Worm (Caenorhabditis elegans) whole organism, L4 larva: ENCODE results near the gene spo-11.

Source experiments
- D1046.2 ChIP-seq: fragments of 200-800 bp; sonication (Bioruptor generic); IDR thresholded peaks from 2 replicates; pipeline ENCODE4 v1.3.6; 2022; ENCODE audit warnings: missing genetic modification characterization, missing compliant biosample characterization
- F26F4.8 ChIP-seq: fragments of 200-800 bp; sonication (Bioruptor generic); conservative IDR thresholded peaks from 2 replicates; pipeline ENCODE4 v1.3.6; 2022; ENCODE audit warnings: missing genetic modification characterization, missing compliant biosample characterization
- R02D3.7 ChIP-seq: fragments of 150-350 bp; sonication (generic microtip); optimal IDR thresholded peaks from 3 replicates; lab custom pipeline; 2014; ENCODE audit warnings: missing biosample characterization, missing genetic modification characterization
- Y5F2A.4 ChIP-seq: fragments of 200-800 bp; sonication (Bioruptor generic); optimal IDR thresholded peaks from 2 replicates; lab custom pipeline; 2018; ENCODE audit warnings: mild to moderate bottlenecking, missing genetic modification characterization, missing compliant biosample characterization
- Y75B8A.6 ChIP-seq: fragments of 200-800 bp; sonication (Bioruptor generic); IDR thresholded peaks from 2 replicates; pipeline ENCODE4 v1.3.6; 2022; ENCODE audit warnings: missing genetic modification reagents, missing genetic modification characterization, missing compliant biosample characterization
- ZK546.5 ChIP-seq, 2 experiments: sonication (generic microtip); optimal IDR thresholded peaks; 2 replicates each; lab custom pipeline; 2017; ENCODE audit warnings: missing biosample characterization in 2 of 2, missing genetic modification characterization in 2 of 2
- aha-1 ChIP-seq: fragments of 150-350 bp; peaks from one replicate; lab custom pipeline; 2014; ENCODE audit warnings: missing biosample characterization, missing genetic modification characterization
- ama-1 ChIP-seq: fragments of 150-350 bp; optimal IDR thresholded peaks from 2 replicates; lab custom pipeline; 2014; ENCODE audit warnings: inconsistent platforms, mixed read lengths
- ceh-32 ChIP-seq: sonication (generic microtip); optimal IDR thresholded peaks from 2 replicates; lab custom pipeline; 2016; ENCODE audit warnings: mild to moderate bottlenecking, missing genetic modification characterization, missing compliant biosample characterization; ENCODE audit not compliant: poor library complexity
- ceh-62 ChIP-seq: sonication (generic microtip); optimal IDR thresholded peaks from 2 replicates; lab custom pipeline; 2017; ENCODE audit warnings: missing biosample characterization, missing genetic modification characterization
- cey-2 ChIP-seq: sonication (generic microtip); optimal IDR thresholded peaks from 3 replicates; lab custom pipeline; 2017; ENCODE audit warnings: missing genetic modification characterization, mild to moderate bottlenecking, missing compliant biosample characterization, antibody characterized with exemption, borderline replicate concordance; ENCODE audit not compliant: insufficient read depth
- daf-12 ChIP-seq: fragments of 150-350 bp; optimal IDR thresholded peaks from 2 replicates; lab custom pipeline; 2014; ENCODE audit warnings: missing biosample characterization, missing genetic modification reagents, missing genetic modification characterization
- daf-8 ChIP-seq: fragments of 200-800 bp; sonication (Bioruptor generic); IDR thresholded peaks from 2 replicates; pipeline ENCODE4 v1.3.6; 2022; ENCODE audit warnings: missing genetic modification characterization, missing compliant biosample characterization
- dmd-6 ChIP-seq: fragments of 200-800 bp; sonication (Bioruptor generic); IDR thresholded peaks from 2 replicates; pipeline ENCODE4 v1.3.6; 2022; ENCODE audit warnings: missing genetic modification reagents, missing genetic modification characterization, missing compliant biosample characterization
- dpl-1 ChIP-seq: fragments of 150-350 bp; optimal IDR thresholded peaks from 2 replicates; lab custom pipeline; 2014; ENCODE audit warnings: missing biosample characterization, missing genetic modification reagents, missing genetic modification characterization
- duxl-1 ChIP-seq: sonication (generic microtip); optimal IDR thresholded peaks from 2 replicates; lab custom pipeline; 2016; ENCODE audit warnings: mild to moderate bottlenecking, missing genetic modification characterization, moderate library complexity, missing compliant biosample characterization; ENCODE audit not compliant: poor library complexity
- dve-1 ChIP-seq: sonication (generic microtip); optimal IDR thresholded peaks from 2 replicates; lab custom pipeline; 2017; ENCODE audit warnings: antibody characterized with exemption, mild to moderate bottlenecking, missing genetic modification characterization, missing compliant biosample characterization; ENCODE audit not compliant: insufficient read depth
- fkh-10 ChIP-seq: fragments of 150-350 bp; optimal IDR thresholded peaks from 2 replicates; lab custom pipeline; 2014; ENCODE audit warnings: missing biosample characterization, missing genetic modification reagents, missing genetic modification characterization
- fos-1 ChIP-seq: fragments of 150-350 bp; optimal IDR thresholded peaks from 2 replicates; lab custom pipeline; 2014; ENCODE audit warnings: missing biosample characterization, missing genetic modification characterization
- gei-8 ChIP-seq: fragments of 200-800 bp; sonication (Bioruptor generic); optimal IDR thresholded peaks from 2 replicates; lab custom pipeline; 2018; ENCODE audit warnings: mild to moderate bottlenecking, missing genetic modification characterization, missing compliant biosample characterization
- hif-1 ChIP-seq, 2 experiments: sonication (generic microtip); optimal IDR thresholded peaks; 2 replicates each; lab custom pipeline; 2016 to 2017; ENCODE audit warnings: missing compliant biosample characterization in 2 of 2, missing genetic modification characterization in 2 of 2, missing genetic modification reagents in 2 of 2, missing genotype in 2 of 2, mild to moderate bottlenecking in 1 of 2
- hlh-11 ChIP-seq: fragments of 200-800 bp; sonication (Bioruptor generic); optimal IDR thresholded peaks from 2 replicates; lab custom pipeline; 2018; ENCODE audit warnings: mild to moderate bottlenecking, missing genetic modification characterization, missing compliant biosample characterization
- jun-1 ChIP-seq: fragments of 150-350 bp; optimal IDR thresholded peaks from 2 replicates; lab custom pipeline; 2014; ENCODE audit warnings: missing biosample characterization, missing genetic modification reagents, missing genetic modification characterization
- lim-7 ChIP-seq: fragments of 200-800 bp; sonication (Bioruptor generic); IDR thresholded peaks from 2 replicates; pipeline ENCODE4 v1.3.6; 2022; ENCODE audit warnings: missing genetic modification characterization, missing compliant biosample characterization
- lin-1 ChIP-seq: fragments of 200-800 bp; sonication (Bioruptor generic); IDR thresholded peaks from 2 replicates; pipeline ENCODE4 v1.3.6; 2022; ENCODE audit warnings: missing genetic modification reagents, missing genetic modification characterization, missing compliant biosample characterization
- lin-15B ChIP-seq: fragments of 150-350 bp; sonication (generic microtip); optimal IDR thresholded peaks from 3 replicates; lab custom pipeline; 2014; ENCODE audit warnings: missing biosample characterization, missing genetic modification characterization
- lin-29 ChIP-seq: fragments of 200-800 bp; sonication (Bioruptor generic); IDR thresholded peaks from 2 replicates; pipeline ENCODE4 v1.3.6; 2022; ENCODE audit warnings: missing genetic modification reagents, missing genetic modification characterization, missing compliant biosample characterization
- lin-38 ChIP-seq: fragments of 200-800 bp; sonication (Bioruptor generic); IDR thresholded peaks from 2 replicates; pipeline ENCODE4 v1.3.6; 2022; ENCODE audit warnings: missing genetic modification reagents, missing genetic modification characterization, missing compliant biosample characterization
- lsy-2 ChIP-seq, 2 experiments: fragments of 150-350 bp in 1 of 2; sonication (generic microtip) in 1 of 2; optimal IDR thresholded peaks; 2 replicates each; lab custom pipeline; 2014 to 2017; ENCODE audit warnings: missing biosample characterization in 2 of 2, missing genetic modification characterization in 2 of 2
- mep-1 ChIP-seq: fragments of 150-350 bp; sonication (generic microtip); optimal IDR thresholded peaks from 3 replicates; lab custom pipeline; 2014; ENCODE audit warnings: missing biosample characterization, missing genetic modification characterization
- mes-2 ChIP-seq: sonication (generic microtip); optimal IDR thresholded peaks from 2 replicates; lab custom pipeline; 2016; ENCODE audit warnings: missing genotype, mild to moderate bottlenecking, missing genetic modification characterization, missing compliant biosample characterization; ENCODE audit not compliant: poor library complexity, severe bottlenecking
- mxl-3 ChIP-seq: fragments of 200-800 bp; sonication (Bioruptor generic); optimal IDR thresholded peaks from 2 replicates; lab custom pipeline; 2018; ENCODE audit warnings: mild to moderate bottlenecking, missing genetic modification characterization, missing compliant biosample characterization
- nhr-11 ChIP-seq: fragments of 150-350 bp; optimal IDR thresholded peaks from 2 replicates; lab custom pipeline; 2014; ENCODE audit warnings: missing biosample characterization, missing genetic modification characterization
- nhr-111 ChIP-seq: fragments of 200-800 bp; sonication (Bioruptor generic); optimal IDR thresholded peaks from 2 replicates; lab custom pipeline; 2018; ENCODE audit warnings: mild to moderate bottlenecking, missing genetic modification characterization, missing compliant biosample characterization
- nhr-28 ChIP-seq: fragments of 150-350 bp; optimal IDR thresholded peaks from 2 replicates; lab custom pipeline; 2014; ENCODE audit warnings: missing biosample characterization, missing genetic modification characterization
- nhr-77 ChIP-seq: fragments of 150-350 bp; optimal IDR thresholded peaks from 2 replicates; lab custom pipeline; 2014; ENCODE audit warnings: missing biosample characterization, missing genetic modification characterization
- pha-4 ChIP-seq, 2 experiments: fragments of 150-350 bp in 1 of 2; fragments of 200-800 bp in 1 of 2; sonication (Bioruptor generic) in 1 of 2; IDR thresholded peaks in 1 of 2; optimal IDR thresholded peaks in 1 of 2; 2 replicates each; pipeline versions ENCODE4 v1.3.6 to Lab custom; 2014 to 2022; ENCODE audit warnings: missing genetic modification characterization in 2 of 2, missing genetic modification reagents in 2 of 2, missing biosample characterization in 1 of 2, missing compliant biosample characterization in 1 of 2
- pqm-1 ChIP-seq: sonication (generic microtip); optimal IDR thresholded peaks from 2 replicates; lab custom pipeline; 2017; ENCODE audit warnings: missing biosample characterization, missing genetic modification characterization
- tag-97 ChIP-seq: fragments of 200-800 bp; sonication (Bioruptor generic); IDR thresholded peaks from 2 replicates; pipeline ENCODE4 v1.3.6; 2022; ENCODE audit warnings: missing genetic modification characterization, missing compliant biosample characterization
- unc-39 ChIP-seq: sonication (generic microtip); optimal IDR thresholded peaks from 2 replicates; lab custom pipeline; 2017; ENCODE audit warnings: missing biosample characterization, missing genetic modification characterization
- zip-11 ChIP-seq: fragments of 200-800 bp; sonication (Bioruptor generic); IDR thresholded peaks from 2 replicates; pipeline ENCODE4 v1.3.6; 2022; ENCODE audit warnings: missing genetic modification characterization, missing compliant biosample characterization
- zip-2 ChIP-seq: fragments of 150-350 bp; optimal IDR thresholded peaks from 2 replicates; lab custom pipeline; 2014; ENCODE audit warnings: missing biosample characterization, missing genetic modification characterization
- ztf-11 ChIP-seq: fragments of 150-350 bp; optimal IDR thresholded peaks from 2 replicates; lab custom pipeline; 2014; ENCODE audit warnings: missing biosample characterization, missing genetic modification characterization
- ztf-7 ChIP-seq: fragments of 150-350 bp; optimal IDR thresholded peaks from 2 replicates; lab custom pipeline; 2014; ENCODE audit warnings: missing biosample characterization, missing genetic modification characterization

spo-11 gene

ce11 chrIV:11092502-11093080 lies 32.1 kb downstream of the spo-11 start, which contains the start of gene bcc-1 (continued):
- TF ChIP-seq D1046.2 (GFP tag; lab: Robert Waterston, UW) = no peak
- TF ChIP-seq aha-1 = peak; percentile 65
- no peak for TF ChIP-seq nhr-111
- TF ChIP-seq lin-15B (tag; lab: Kevin White, UChicago) = no peak
- no peak for TF ChIP-seq Y5F2A.4 (GFP tag; lab: Kevin White, UChicago)
- peak; percentile 42 for TF ChIP-seq cey-2
- TF ChIP-seq nhr-77 (tag; lab: Kevin White, UChicago) = peak; percentile 23
- TF ChIP-seq ztf-7 = no peak
- peak; percentile 55 for TF ChIP-seq hlh-11
- TF ChIP-seq, all 104 proteins: peak for 14

- TF ChIP-seq mep-1 (tag; lab: Kevin White, UChicago) (no peak), lin-29 (GFP tag; lab: Robert Waterston, UW) (no peak), mes-2 (tag; lab: Kevin White, UChicago) (no peak), nhr-11 (no peak), ceh-62 (tag; lab: Kevin White, UChicago) (no peak), dmd-6 (GFP tag; lab: Robert Waterston, UW) (no peak), gei-8 (GFP tag; lab: Kevin White, UChicago) (no peak), duxl-1 (no peak), ceh-32 (no peak), ztf-7 (no peak), fkh-10 (GFP tag; lab: Kevin White, UChicago) (no peak), D1046.2 (GFP tag; lab: Robert Waterston, UW) (no peak), nhr-111 (no peak)
Observed at ce11 chrIV:11089527-11089926, 35.1 kb downstream of the spo-11 start, which contains the start of gene M7.7. Gene M7.7, plus strand, starts transcription at chrIV:11089827.

- TF ChIP-seq lin-38 (0 out of 2 replicates have a peak, but pooled peaks have one; percentile 21), unc-39 (tag; lab: Kevin White, UChicago) (no peak), dve-1 (tag; lab: Kevin White, UChicago) (no peak), gei-8 (GFP tag; lab: Kevin White, UChicago) (no peak), lsy-2 (tag; optimal IDR thresholded peaks at IDR 0.05; lab: Kevin White, UChicago) (peak in 1 of 2 experiments; percentile 56), ZK546.5 (tag; optimal IDR thresholded peaks at IDR 0.05; lab: Kevin White, UChicago) (no peak)
Observed at ce11 chrIV:11083609-11084008, 41.1 kb downstream of the spo-11 start, which contains the start of gene klc-1. Gene klc-1, plus strand, starts transcription at chrIV:11083735.

ce11 chrIV:11082789-11083235 lies 41.9 kb downstream of the spo-11 start:
- TF ChIP-seq Y75B8A.6 = no peak
- peak; percentile 91 for TF ChIP-seq ama-1 (lab: Kevin White, UChicago)
- TF ChIP-seq tag-97 (GFP tag; lab: Robert Waterston, UW) = no peak
- TF ChIP-seq R02D3.7 (tag; lab: Kevin White, UChicago) = no peak
- TF ChIP-seq nhr-28 (tag; lab: Kevin White, UChicago) = peak; percentile 88
- peak; percentile 65 for TF ChIP-seq dpl-1 (GFP tag; lab: Kevin White, UChicago)
- TF ChIP-seq mxl-3 (GFP tag; lab: Kevin White, UChicago) = peak; percentile 82
- peak; percentile 96 for TF ChIP-seq mep-1 (tag; lab: Kevin White, UChicago)
- TF ChIP-seq pha-4 (GFP tag; IDR thresholded peaks at IDR 0.05; lab: Robert Waterston, UW) = peak; percentile 82
- no peak for TF ChIP-seq pha-4 (tag; optimal IDR thresholded peaks at IDR 0.05; lab: Kevin White, UChicago)
- TF ChIP-seq pqm-1 = peak; percentile 3
- peak; percentile 92 for TF ChIP-seq dve-1 (tag; lab: Kevin White, UChicago)
- TF ChIP-seq ztf-11 (tag; lab: Kevin White, UChicago) = no peak
- TF ChIP-seq lin-15B (tag; lab: Kevin White, UChicago) = no peak
- TF ChIP-seq mes-2 (tag; lab: Kevin White, UChicago) = peak; percentile 67
- TF ChIP-seq hif-1 (tag; optimal IDR thresholded peaks at IDR 0.05; lab: Kevin White, UChicago) = peak; percentile 60 to 86
- TF ChIP-seq lim-7 (GFP tag; lab: Robert Waterston, UW) = peak; percentile 63; the same call in 1 of the 2 replicates
- TF ChIP-seq nhr-11 = peak; percentile 96
- no peak for TF ChIP-seq lin-1 (GFP tag; lab: Robert Waterston, UW)
- TF ChIP-seq fos-1 (tag; lab: Kevin White, UChicago) = no peak
- TF ChIP-seq F26F4.8 = no peak
- no peak for TF ChIP-seq ZK546.5 (tag; optimal IDR thresholded peaks at IDR 0.05; lab: Kevin White, UChicago)
- TF ChIP-seq zip-2 (tag; lab: Kevin White, UChicago) = peak; percentile 4
- no peak for TF ChIP-seq zip-11
- peak; percentile 42 for TF ChIP-seq jun-1 (tag; lab: Kevin White, UChicago)
- peak; percentile 13 for TF ChIP-seq daf-12
- TF ChIP-seq lin-38 = peak; percentile 78
- TF ChIP-seq daf-8 (GFP tag; lab: Robert Waterston, UW) = no peak
